Worm (Caenorhabditis elegans) whole organism, late embryonic: ENCODE results near the gene Y32G9A.3.

ENCODE experiments used
- C38D4.7 ChIP-seq: fragments of 200-800 bp; sonication (Bioruptor generic); optimal IDR thresholded peaks from 2 replicates; lab custom pipeline; 2018; ENCODE audit warnings: mild to moderate bottlenecking, missing genetic modification characterization, moderate library complexity, missing compliant biosample characterization
- Y22D7AL.16 ChIP-seq: sonication (generic microtip); optimal IDR thresholded peaks from 2 replicates; lab custom pipeline; 2016; ENCODE audit warnings: missing genetic modification characterization, missing compliant biosample characterization
- ama-1 ChIP-seq: fragments of 150-350 bp; optimal IDR thresholded peaks from 2 replicates; lab custom pipeline; 2014
- dmd-4 ChIP-seq: sonication (generic microtip); optimal IDR thresholded peaks from 2 replicates; lab custom pipeline; 2016; ENCODE audit warnings: borderline replicate concordance, missing genetic modification characterization, missing compliant biosample characterization
- elt-2 ChIP-seq: sonication (generic microtip); optimal IDR thresholded peaks from 2 replicates; lab custom pipeline; 2016; ENCODE audit warnings: missing genetic modification reagents, missing genetic modification characterization, missing compliant biosample characterization
- eyg-1 ChIP-seq: sonication (generic microtip); optimal IDR thresholded peaks from 2 replicates; lab custom pipeline; 2016; ENCODE audit warnings: missing genotype, missing genetic modification characterization, missing compliant biosample characterization
- madf-2 ChIP-seq: sonication (generic microtip); optimal IDR thresholded peaks from 2 replicates; lab custom pipeline; 2017; ENCODE audit warnings: missing genetic modification characterization, missing compliant biosample characterization
- nfya-1 ChIP-seq: sonication (generic microtip); optimal IDR thresholded peaks from 2 replicates; lab custom pipeline; 2017; ENCODE audit warnings: missing genetic modification characterization, mild to moderate bottlenecking, missing compliant biosample characterization, antibody characterized with exemption, moderate library complexity
- pha-4 ChIP-seq: fragments of 150-350 bp; optimal IDR thresholded peaks from 2 replicates; lab custom pipeline; 2018; ENCODE audit warnings: missing biosample characterization, missing genetic modification reagents, missing genetic modification characterization
- rnt-1 ChIP-seq: sonication (generic microtip); optimal IDR thresholded peaks from 2 replicates; lab custom pipeline; 2016; ENCODE audit warnings: missing genetic modification characterization, missing compliant biosample characterization
- sox-4 ChIP-seq: sonication (generic microtip); optimal IDR thresholded peaks from 2 replicates; lab custom pipeline; 2017; ENCODE audit warnings: mild to moderate bottlenecking, missing genetic modification characterization, inconsistent platforms, missing compliant biosample characterization
- syd-9 ChIP-seq: sonication (generic microtip); optimal IDR thresholded peaks from 2 replicates; lab custom pipeline; 2016; ENCODE audit warnings: mild to moderate bottlenecking, missing genetic modification characterization, moderate library complexity, missing compliant biosample characterization
- tbx-7 ChIP-seq: sonication (generic microtip); optimal IDR thresholded peaks from 2 replicates; lab custom pipeline; 2016; ENCODE audit warnings: missing genotype, missing genetic modification characterization, missing compliant biosample characterization
- zip-5 ChIP-seq: sonication (generic microtip); optimal IDR thresholded peaks from 2 replicates; lab custom pipeline; 2016; ENCODE audit warnings: missing genetic modification characterization, missing compliant biosample characterization

DNA sequence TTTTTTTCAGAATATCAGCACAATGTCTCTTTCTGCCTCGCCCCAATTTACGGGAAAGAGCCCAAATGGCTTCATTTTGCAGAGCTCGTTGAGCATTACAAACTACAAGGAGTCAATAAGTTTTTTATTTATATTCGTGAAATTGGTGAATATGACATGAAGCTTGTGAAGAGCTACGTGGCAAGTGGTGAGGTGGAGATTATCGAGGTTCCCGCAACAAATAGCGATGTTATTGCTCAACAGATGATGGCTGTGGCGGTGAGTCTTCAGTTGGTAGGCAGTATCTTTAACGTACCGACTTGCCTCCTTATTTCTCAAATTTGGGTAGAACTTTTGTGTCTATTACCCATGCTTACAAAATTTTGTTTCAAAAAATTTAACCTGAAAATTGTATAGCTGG, 17.3 kb downstream of the Y32G9A.3 start:
- no peak for TF ChIP-seq C38D4.7
- no peak for TF ChIP-seq ama-1 (lab: Kevin White, UChicago)
- no peak for TF ChIP-seq elt-2 (tag; lab: Kevin White, UChicago)
- no peak for TF ChIP-seq sox-4 (tag; lab: Kevin White, UChicago)
- TF ChIP-seq tbx-7 = no peak
- no peak for TF ChIP-seq eyg-1 (tag; lab: Kevin White, UChicago)
- TF ChIP-seq Y22D7AL.16 (tag; lab: Kevin White, UChicago) = no peak
- no peak for TF ChIP-seq syd-9 (tag; lab: Kevin White, UChicago)
- no peak for TF ChIP-seq rnt-1 (tag; lab: Kevin White, UChicago)
- TF ChIP-seq madf-2 (tag; lab: Kevin White, UChicago) = no peak
- no peak for TF ChIP-seq zip-5 (tag; lab: Kevin White, UChicago)
- TF ChIP-seq pha-4 (tag; lab: Kevin White, UChicago) = no peak
- TF ChIP-seq nfya-1 = no peak
- TF ChIP-seq dmd-4 (tag; lab: Kevin White, UChicago) = no peak
